Worm (Caenorhabditis elegans) whole organism, late embryonic: ENCODE measurements around the gene T07F10.3.

Experiments
- K09A11.1 ChIP-seq: sonication (generic microtip); optimal IDR thresholded peaks from 2 replicates; lab custom pipeline; 2017; ENCODE audit warnings: antibody characterized with exemption, mild to moderate bottlenecking, missing genetic modification characterization, missing compliant biosample characterization; ENCODE audit not compliant: insufficient read depth
- Y22D7AL.16 ChIP-seq: sonication (generic microtip); optimal IDR thresholded peaks from 2 replicates; lab custom pipeline; 2016; ENCODE audit warnings: missing genetic modification characterization, missing compliant biosample characterization
- ceh-30 ChIP-seq: fragments of 150-350 bp; optimal IDR thresholded peaks from 2 replicates; lab custom pipeline; 2014; ENCODE audit warnings: missing biosample characterization, missing genetic modification characterization
- ceh-34 ChIP-seq: sonication (generic microtip); optimal IDR thresholded peaks from 2 replicates; lab custom pipeline; 2016; ENCODE audit warnings: mild to moderate bottlenecking, missing genetic modification characterization, missing compliant biosample characterization
- ceh-45 ChIP-seq: fragments of 200-800 bp; sonication (Bioruptor generic); IDR thresholded peaks from 2 replicates; pipeline ENCODE4 v1.3.6; 2022; ENCODE audit warnings: missing genetic modification reagents, missing genetic modification characterization, missing compliant biosample characterization
- ceh-6 ChIP-seq: fragments of 200-800 bp; sonication (Bioruptor generic); optimal IDR thresholded peaks from 2 replicates; lab custom pipeline; 2018; ENCODE audit warnings: mild to moderate bottlenecking, missing genetic modification characterization, missing compliant biosample characterization
- ceh-9 ChIP-seq: sonication (generic microtip); optimal IDR thresholded peaks from 2 replicates; lab custom pipeline; 2016; ENCODE audit warnings: mild to moderate bottlenecking, missing genetic modification characterization, inconsistent platforms, missing compliant biosample characterization
- che-1 ChIP-seq: sonication (generic microtip); optimal IDR thresholded peaks from 2 replicates; lab custom pipeline; 2016; ENCODE audit warnings: mild to moderate bottlenecking, missing genetic modification characterization, missing compliant biosample characterization
- dmd-4 ChIP-seq: sonication (generic microtip); optimal IDR thresholded peaks from 2 replicates; lab custom pipeline; 2016; ENCODE audit warnings: borderline replicate concordance, missing genetic modification characterization, missing compliant biosample characterization
- fax-1 ChIP-seq: sonication (generic microtip); optimal IDR thresholded peaks from 2 replicates; lab custom pipeline; 2016; ENCODE audit warnings: missing genotype, missing genetic modification characterization, missing compliant biosample characterization
- fkh-10 ChIP-seq: fragments of 150-350 bp; optimal IDR thresholded peaks from 2 replicates; lab custom pipeline; 2014; ENCODE audit warnings: missing biosample characterization, missing genetic modification reagents, missing genetic modification characterization
- fkh-6 ChIP-seq: sonication (generic microtip); optimal IDR thresholded peaks from 2 replicates; lab custom pipeline; 2016; ENCODE audit warnings: missing genetic modification characterization, missing compliant biosample characterization
- gmeb-2 ChIP-seq: sonication (generic microtip); optimal IDR thresholded peaks from 2 replicates; lab custom pipeline; 2016; ENCODE audit warnings: missing genetic modification characterization, inconsistent platforms, missing compliant biosample characterization
- hlh-13 ChIP-seq: fragments of 200-800 bp; sonication (Bioruptor generic); optimal IDR thresholded peaks from 2 replicates; lab custom pipeline; 2018; ENCODE audit warnings: mild to moderate bottlenecking, missing genetic modification characterization, missing compliant biosample characterization
- hlh-6 ChIP-seq: sonication (generic microtip); optimal IDR thresholded peaks from 2 replicates; lab custom pipeline; 2016; ENCODE audit warnings: missing genotype, missing genetic modification characterization, missing compliant biosample characterization
- hlh-8 ChIP-seq: sonication (generic microtip); optimal IDR thresholded peaks from 2 replicates; lab custom pipeline; 2016; ENCODE audit warnings: missing genotype, missing genetic modification characterization, missing compliant biosample characterization
- lim-6 ChIP-seq: sonication (generic microtip); optimal IDR thresholded peaks from 2 replicates; lab custom pipeline; 2016; ENCODE audit warnings: missing genetic modification characterization, missing compliant biosample characterization
- madf-2 ChIP-seq: sonication (generic microtip); optimal IDR thresholded peaks from 2 replicates; lab custom pipeline; 2017; ENCODE audit warnings: missing genetic modification characterization, missing compliant biosample characterization
- mec-3 ChIP-seq: sonication (generic microtip); optimal IDR thresholded peaks from 2 replicates; lab custom pipeline; 2016; ENCODE audit warnings: borderline replicate concordance, missing genetic modification characterization, missing compliant biosample characterization
- nfya-1 ChIP-seq: sonication (generic microtip); optimal IDR thresholded peaks from 2 replicates; lab custom pipeline; 2017; ENCODE audit warnings: missing genetic modification characterization, mild to moderate bottlenecking, missing compliant biosample characterization, antibody characterized with exemption, moderate library complexity
- pag-3 ChIP-seq: sonication (generic microtip); optimal IDR thresholded peaks from 2 replicates; lab custom pipeline; 2016; ENCODE audit warnings: missing compliant biosample characterization, missing genetic modification characterization, borderline replicate concordance
- pat-9 ChIP-seq: fragments of 200-800 bp; sonication (Bioruptor generic); optimal IDR thresholded peaks from 2 replicates; lab custom pipeline; 2018; ENCODE audit warnings: mild to moderate bottlenecking, missing genetic modification characterization, moderate library complexity, missing compliant biosample characterization
- pqm-1 ChIP-seq: sonication (generic microtip); optimal IDR thresholded peaks from 2 replicates; lab custom pipeline; 2016; ENCODE audit warnings: missing genetic modification characterization, missing compliant biosample characterization
- rnt-1 ChIP-seq: sonication (generic microtip); optimal IDR thresholded peaks from 2 replicates; lab custom pipeline; 2016; ENCODE audit warnings: missing genetic modification characterization, missing compliant biosample characterization
- sox-4 ChIP-seq: sonication (generic microtip); optimal IDR thresholded peaks from 2 replicates; lab custom pipeline; 2017; ENCODE audit warnings: mild to moderate bottlenecking, missing genetic modification characterization, inconsistent platforms, missing compliant biosample characterization
- tbx-2 ChIP-seq: sonication (generic microtip); optimal IDR thresholded peaks from 2 replicates; lab custom pipeline; 2016; ENCODE audit warnings: missing genetic modification characterization, missing compliant biosample characterization
- tbx-7 ChIP-seq: sonication (generic microtip); optimal IDR thresholded peaks from 2 replicates; lab custom pipeline; 2016; ENCODE audit warnings: missing genotype, missing genetic modification characterization, missing compliant biosample characterization
- ttx-3 ChIP-seq: sonication (generic microtip); optimal IDR thresholded peaks from 2 replicates; lab custom pipeline; 2016; ENCODE audit warnings: missing genetic modification reagents, missing genetic modification characterization, missing compliant biosample characterization
- unc-3 ChIP-seq, 2 experiments: fragments of 200-800 bp in 1 of 2; sonication (Bioruptor generic) in 1 of 2; sonication (generic microtip) in 1 of 2; conservative IDR thresholded peaks in 1 of 2; optimal IDR thresholded peaks in 1 of 2; 2 replicates each; pipeline versions ENCODE4 v1.3.6 to Lab custom; 2016 to 2022; ENCODE audit warnings: missing compliant biosample characterization in 2 of 2, missing genetic modification characterization in 2 of 2, missing genetic modification reagents in 1 of 2
- unc-42 ChIP-seq: sonication (generic microtip); optimal IDR thresholded peaks from 2 replicates; lab custom pipeline; 2016; ENCODE audit warnings: missing genotype, missing genetic modification characterization, missing compliant biosample characterization
- unc-55 ChIP-seq: sonication (generic microtip); optimal IDR thresholded peaks from 2 replicates; lab custom pipeline; 2017; ENCODE audit warnings: missing biosample characterization, missing genetic modification reagents, missing genetic modification characterization
- unc-86 ChIP-seq: sonication (generic microtip); optimal IDR thresholded peaks from 2 replicates; lab custom pipeline; 2016; ENCODE audit warnings: missing genetic modification characterization, missing compliant biosample characterization
- zip-5 ChIP-seq: sonication (generic microtip); optimal IDR thresholded peaks from 2 replicates; lab custom pipeline; 2016; ENCODE audit warnings: missing genetic modification characterization, missing compliant biosample characterization

Gene T07F10.3

ce11 chrV:12896850-12897249 is 27.0 kb upstream of the T07F10.3 start:
- no peak for TF ChIP-seq unc-86 (tag; lab: Kevin White, UChicago)
- TF ChIP-seq unc-3 (GFP tag; conservative IDR thresholded peaks at IDR 0.05; lab: Robert Waterston, UW), result no peak
- TF ChIP-seq unc-3 (tag; optimal IDR thresholded peaks at IDR 0.05; lab: Kevin White, UChicago), result no peak
- TF ChIP-seq Y22D7AL.16 (tag; lab: Kevin White, UChicago), result no peak
- TF ChIP-seq ceh-9 (tag; lab: Kevin White, UChicago), result no peak
- no peak for TF ChIP-seq ttx-3 (tag; lab: Kevin White, UChicago)
- TF ChIP-seq fkh-10 (GFP tag; lab: Kevin White, UChicago), result no peak
- TF ChIP-seq ceh-30, result no peak
- peak; percentile 47 for TF ChIP-seq unc-55 (GFP tag; lab: Kevin White, UChicago)
- TF ChIP-seq mec-3 (tag; lab: Kevin White, UChicago), result no peak

DNA sequence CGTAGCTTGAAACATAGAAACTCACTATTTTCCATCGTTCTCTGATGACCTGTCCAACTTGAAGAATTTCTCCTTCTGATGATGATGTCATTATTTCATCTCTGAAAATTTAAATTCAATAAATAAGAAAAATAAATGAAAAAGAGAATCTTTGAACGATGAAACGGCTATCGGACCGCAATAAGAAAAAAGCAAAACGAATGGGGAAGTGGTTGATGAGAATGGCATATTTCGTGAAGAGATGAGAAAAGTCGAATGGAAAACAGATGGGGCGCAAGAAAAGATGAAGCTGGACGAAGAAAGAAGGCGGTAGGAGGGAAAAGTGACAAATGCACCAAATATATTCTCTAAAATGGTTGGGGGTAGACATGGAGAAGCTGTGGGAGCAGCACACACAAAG is 25.9 kb upstream of the T07F10.3 start, which contains the start of gene ttbk-7:
Gene ttbk-7, minus strand, starts transcription at position 101 of the 400 bp plus-strand sequence.
- no peak for TF ChIP-seq hlh-13 (GFP tag; lab: Kevin White, UChicago)
- TF ChIP-seq unc-55 (GFP tag; lab: Kevin White, UChicago), result no peak
- no peak for TF ChIP-seq nfya-1 (tag; lab: Kevin White, UChicago)
- no peak for TF ChIP-seq ceh-34 (tag; lab: Kevin White, UChicago)
- TF ChIP-seq fkh-6 (tag; lab: Kevin White, UChicago), result peak; percentile 21
- TF ChIP-seq sox-4, result no peak
- peak; percentile 33 for TF ChIP-seq hlh-8
- TF ChIP-seq unc-42 (tag; lab: Kevin White, UChicago), result peak; percentile 9
- TF ChIP-seq mec-3 (tag; lab: Kevin White, UChicago), result no peak

DNA sequence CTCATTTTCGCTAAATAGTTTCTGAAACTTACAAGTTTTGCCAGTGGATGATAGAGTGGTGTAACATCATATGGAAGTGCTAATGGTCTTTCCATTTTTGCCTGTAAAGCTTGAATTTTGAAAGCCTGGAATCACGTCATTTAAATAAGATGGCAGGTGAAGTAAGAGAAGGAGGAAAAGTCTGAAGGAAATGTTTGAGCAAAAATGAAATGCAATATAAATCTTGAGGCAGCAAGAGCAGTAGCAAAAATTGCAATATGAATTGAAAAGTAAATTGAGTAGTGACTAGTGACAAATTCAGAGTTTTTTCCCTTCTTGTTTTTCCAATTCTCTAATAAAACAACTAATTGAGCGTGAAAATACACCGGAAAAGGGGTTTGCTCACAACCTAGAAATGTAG is 16.0 kb upstream of the T07F10.3 start, which contains the start of gene glb-24:
Gene glb-24, minus strand, starts transcription at position 101 of the 400 bp plus-strand sequence.
- no peak for TF ChIP-seq che-1 (tag; lab: Kevin White, UChicago)
- TF ChIP-seq, all 69 proteins: peak for 0

DNA sequence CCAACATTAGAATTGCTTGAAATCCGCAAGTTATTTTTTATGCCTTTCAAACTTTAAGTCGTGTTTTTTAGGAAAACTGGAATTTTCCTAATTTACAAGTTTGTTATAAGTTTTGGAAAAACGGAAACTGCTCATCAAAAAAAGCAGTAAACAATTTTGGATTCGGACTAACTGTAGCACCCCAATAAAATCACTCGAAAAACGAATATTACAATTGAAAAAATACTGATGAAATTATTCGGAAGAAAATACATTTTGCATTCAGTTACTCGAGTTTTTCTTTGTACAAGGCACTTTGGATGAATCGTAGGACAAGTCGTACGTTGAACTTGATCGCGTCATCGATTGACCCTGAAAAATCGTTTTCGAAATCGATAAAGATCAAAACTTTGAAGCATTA is 12.5 kb upstream of the T07F10.3 start:
- no peak for TF ChIP-seq Y22D7AL.16 (tag; lab: Kevin White, UChicago)

ce11 chrV:12881396-12881795 is 11.6 kb upstream of the T07F10.3 start:
- TF ChIP-seq ceh-30, result no peak
- TF ChIP-seq zip-5 (tag; lab: Kevin White, UChicago), result no peak
- no peak for TF ChIP-seq pag-3 (tag; lab: Kevin White, UChicago)

DNA sequence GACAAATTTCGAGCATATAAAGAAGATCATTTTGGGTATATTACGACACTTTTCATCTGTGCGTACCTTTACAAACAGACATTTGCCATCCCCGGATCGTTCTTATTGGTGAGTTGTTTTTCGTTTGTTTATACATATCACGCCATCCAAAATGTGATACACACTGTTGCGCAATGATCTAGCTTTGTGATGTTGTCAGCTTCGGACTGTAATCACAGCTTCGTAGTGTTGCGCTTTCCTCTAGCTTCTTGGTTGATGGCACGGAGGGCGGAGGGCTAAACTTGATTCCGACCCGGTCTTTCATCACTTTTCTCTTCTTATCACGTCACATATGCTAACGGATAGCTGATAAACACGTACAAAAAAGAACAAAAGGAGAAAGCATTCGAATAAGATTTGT is 9.5 kb upstream of the T07F10.3 start:
- TF ChIP-seq dmd-4 (tag; lab: Kevin White, UChicago) (no peak), gmeb-2 (tag; lab: Kevin White, UChicago) (no peak), rnt-1 (tag; lab: Kevin White, UChicago) (no peak), hlh-6 (no peak), ceh-45 (GFP tag; lab: Robert Waterston, UW) (no peak), fax-1 (no peak), K09A11.1 (no peak), ceh-6 (GFP tag; lab: Kevin White, UChicago) (no peak), pqm-1 (tag; lab: Kevin White, UChicago) (no peak), fkh-10 (GFP tag; lab: Kevin White, UChicago) (no peak), pat-9 (no peak), zip-5 (tag; lab: Kevin White, UChicago) (no peak), tbx-2 (no peak), nfya-1 (tag; lab: Kevin White, UChicago) (no peak), lim-6 (no peak), tbx-7 (no peak), madf-2 (tag; lab: Kevin White, UChicago) (no peak)
